Fruit fly (Drosophila melanogaster) whole organism, wandering third instar larva: ENCODE data around the gene unc-13-4A.

Source experiments
- Sp1 ChIP-seq: fragments of 200-800 bp; sonication (Bioruptor generic); optimal IDR thresholded peaks from 3 replicates; lab custom pipeline; 2019; ENCODE audit warnings: missing biosample characterization, mild to moderate bottlenecking, missing genetic modification characterization, moderate library complexity
- fru ChIP-seq: fragments of 200-800 bp; sonication (Bioruptor generic); optimal IDR thresholded peaks from 3 replicates; lab custom pipeline; 2016; ENCODE audit warnings: missing biosample characterization, mild to moderate bottlenecking, missing genetic modification characterization
- h ChIP-seq: fragments of 200-800 bp; sonication (Bioruptor generic); optimal IDR thresholded peaks from 3 replicates; lab custom pipeline; 2016; ENCODE audit warnings: missing biosample characterization, mild to moderate bottlenecking, missing genetic modification characterization
- jim ChIP-seq: fragments of 175-275, 200-325 bp; sonication (Bioruptor generic); optimal IDR thresholded peaks from 2 replicates; lab custom pipeline; 2016; ENCODE audit warnings: missing biosample characterization, mild to moderate bottlenecking, missing genetic modification characterization
- sv ChIP-seq: fragments of 200-800 bp; sonication (Bioruptor generic); optimal IDR thresholded peaks from 3 replicates; lab custom pipeline; 2016; ENCODE audit warnings: missing biosample characterization, missing genetic modification characterization
- tai ChIP-seq: sonication (Bioruptor generic); optimal IDR thresholded peaks from 2 replicates; lab custom pipeline; 2016; ENCODE audit warnings: missing biosample characterization, missing genetic modification characterization

- TF ChIP-seq Sp1: no peak
- TF ChIP-seq h: no peak
- no peak for TF ChIP-seq tai
- no peak for TF ChIP-seq fru (GFP tag; lab: Kevin White, UChicago)
- TF ChIP-seq sv (GFP tag; lab: Kevin White, UChicago): peak; percentile 21
- TF ChIP-seq jim (GFP tag; lab: Kevin White, UChicago): no peak
Observed at dm6 chr3L:7360324-7360852, 47.7 kb upstream of the unc-13-4A start, which contains the start of gene Sec63.
